Worm (Caenorhabditis elegans) whole organism, late embryonic: ENCODE measurements around the gene F09G2.2.

Experiments used
- ama-1 ChIP-seq: fragments of 150-350 bp; optimal IDR thresholded peaks from 2 replicates; lab custom pipeline; 2014
- che-1 ChIP-seq: sonication (generic microtip); optimal IDR thresholded peaks from 2 replicates; lab custom pipeline; 2016; ENCODE audit warnings: mild to moderate bottlenecking, missing genetic modification characterization, missing compliant biosample characterization
- elt-2 ChIP-seq: sonication (generic microtip); optimal IDR thresholded peaks from 2 replicates; lab custom pipeline; 2016; ENCODE audit warnings: missing genetic modification reagents, missing genetic modification characterization, missing compliant biosample characterization
- elt-4 ChIP-seq: sonication (generic microtip); optimal IDR thresholded peaks from 2 replicates; lab custom pipeline; 2016; ENCODE audit warnings: missing genetic modification characterization, missing compliant biosample characterization
- hlh-8 ChIP-seq: sonication (generic microtip); optimal IDR thresholded peaks from 2 replicates; lab custom pipeline; 2016; ENCODE audit warnings: missing genotype, missing genetic modification characterization, missing compliant biosample characterization
- lin-11 ChIP-seq: fragments of 200-800 bp; sonication (Bioruptor generic); optimal IDR thresholded peaks from 2 replicates; lab custom pipeline; 2018; ENCODE audit warnings: mild to moderate bottlenecking, missing genetic modification characterization, missing compliant biosample characterization
- npax-4 ChIP-seq: sonication (generic microtip); optimal IDR thresholded peaks from 2 replicates; lab custom pipeline; 2016; ENCODE audit warnings: missing genetic modification characterization, missing compliant biosample characterization
- pha-4 ChIP-seq: fragments of 150-350 bp; optimal IDR thresholded peaks from 2 replicates; lab custom pipeline; 2018; ENCODE audit warnings: missing biosample characterization, missing genetic modification reagents, missing genetic modification characterization
- tbx-2 ChIP-seq: sonication (generic microtip); optimal IDR thresholded peaks from 2 replicates; lab custom pipeline; 2016; ENCODE audit warnings: missing genetic modification characterization, missing compliant biosample characterization
- unc-3 ChIP-seq, 2 experiments: fragments of 200-800 bp in 1 of 2; sonication (Bioruptor generic) in 1 of 2; sonication (generic microtip) in 1 of 2; conservative IDR thresholded peaks in 1 of 2; optimal IDR thresholded peaks in 1 of 2; 2 replicates each; pipeline versions ENCODE4 v1.3.6 to Lab custom; 2016 to 2022; ENCODE audit warnings: missing compliant biosample characterization in 2 of 2, missing genetic modification characterization in 2 of 2, missing genetic modification reagents in 1 of 2
- zip-5 ChIP-seq: sonication (generic microtip); optimal IDR thresholded peaks from 2 replicates; lab custom pipeline; 2016; ENCODE audit warnings: missing genetic modification characterization, missing compliant biosample characterization

- no peak for TF ChIP-seq unc-3 (GFP tag; conservative IDR thresholded peaks at IDR 0.05; lab: Robert Waterston, UW)
- no peak for TF ChIP-seq unc-3 (tag; optimal IDR thresholded peaks at IDR 0.05; lab: Kevin White, UChicago)
- TF ChIP-seq pha-4 (tag; lab: Kevin White, UChicago): no peak
- no peak for TF ChIP-seq zip-5 (tag; lab: Kevin White, UChicago)
- no peak for TF ChIP-seq elt-2
- TF ChIP-seq elt-4 (tag; lab: Kevin White, UChicago): no peak
- TF ChIP-seq che-1: no peak
- TF ChIP-seq hlh-8 (tag; lab: Kevin White, UChicago): no peak
- no peak for TF ChIP-seq lin-11 (tag; lab: Kevin White, UChicago)
- no peak for TF ChIP-seq ama-1 (lab: Kevin White, UChicago)
- no peak for TF ChIP-seq npax-4
- no peak for TF ChIP-seq tbx-2 (tag; lab: Kevin White, UChicago)
Observed at ce11 chrV:7214802-7215201, 18.1 kb downstream of the F09G2.2 start, which contains the start of gene soap-1.
